Worm (Caenorhabditis elegans) whole organism, early embryonic: ENCODE data around the gene ZK1290.1.

ENCODE experiments used
- B0310.2 ChIP-seq: sonication (generic microtip); optimal IDR thresholded peaks from 2 replicates; lab custom pipeline; 2016; ENCODE audit warnings: mild to moderate bottlenecking, missing genetic modification characterization, missing compliant biosample characterization
- F13C5.2 ChIP-seq: sonication (generic microtip); optimal IDR thresholded peaks from 2 replicates; lab custom pipeline; 2017; ENCODE audit warnings: mild to moderate bottlenecking, missing genetic modification characterization, inconsistent platforms, missing compliant biosample characterization
- aly-1 ChIP-seq: sonication (generic microtip); optimal IDR thresholded peaks from 2 replicates; lab custom pipeline; 2016; ENCODE audit warnings: missing genetic modification characterization, missing compliant biosample characterization
- ama-1 ChIP-seq: fragments of 150-350 bp; optimal IDR thresholded peaks from 2 replicates; lab custom pipeline; 2014
- ceh-13 ChIP-seq: fragments of 200-800 bp; sonication (Bioruptor generic); optimal IDR thresholded peaks from 2 replicates; lab custom pipeline; 2018; ENCODE audit warnings: mild to moderate bottlenecking, missing genetic modification characterization, missing compliant biosample characterization
- ceh-36 ChIP-seq: sonication (generic microtip); optimal IDR thresholded peaks from 2 replicates; lab custom pipeline; 2016; ENCODE audit warnings: missing genetic modification characterization, inconsistent platforms, missing compliant biosample characterization
- ets-7 ChIP-seq: sonication (generic microtip); optimal IDR thresholded peaks from 2 replicates; lab custom pipeline; 2016; ENCODE audit warnings: missing genotype, missing genetic modification characterization, missing compliant biosample characterization
- flt-1 ChIP-seq: fragments of 200-800 bp; sonication (Bioruptor generic); IDR thresholded peaks from 2 replicates; pipeline ENCODE4 v1.3.6; 2022; ENCODE audit warnings: missing genetic modification characterization, missing compliant biosample characterization
- hmbx-1 ChIP-seq: sonication (generic microtip); optimal IDR thresholded peaks from 2 replicates; lab custom pipeline; 2016; ENCODE audit warnings: mild to moderate bottlenecking, missing genetic modification characterization, missing compliant biosample characterization
- hmg-4 ChIP-seq: fragments of 200-800 bp; sonication (Bioruptor generic); optimal IDR thresholded peaks from 2 replicates; lab custom pipeline; 2018; ENCODE audit warnings: mild to moderate bottlenecking, missing genetic modification characterization, missing compliant biosample characterization
- hnd-1 ChIP-seq: sonication (generic microtip); optimal IDR thresholded peaks from 2 replicates; lab custom pipeline; 2016; ENCODE audit warnings: missing genetic modification characterization, missing compliant biosample characterization
- pes-1 ChIP-seq: fragments of 200-800 bp; sonication (Bioruptor generic); IDR thresholded peaks from 2 replicates; pipeline ENCODE4 v1.3.6; 2022; ENCODE audit warnings: missing genetic modification reagents, missing genetic modification characterization, missing compliant biosample characterization
- scrt-1 ChIP-seq: fragments of 200-800 bp; sonication (Bioruptor generic); IDR thresholded peaks from 2 replicates; pipeline ENCODE4 v1.3.6; 2022; ENCODE audit warnings: missing genetic modification characterization, missing compliant biosample characterization
- sea-1 ChIP-seq: fragments of 200-800 bp; sonication (Bioruptor generic); conservative IDR thresholded peaks from 2 replicates; pipeline ENCODE4 v1.3.6; 2022; ENCODE audit warnings: missing genetic modification characterization, missing compliant biosample characterization
- tbx-11 ChIP-seq: fragments of 200-800 bp; sonication (Bioruptor generic); IDR thresholded peaks from 2 replicates; pipeline ENCODE4 v1.3.6; 2022; ENCODE audit warnings: missing genetic modification characterization, missing compliant biosample characterization
- tbx-37 ChIP-seq: fragments of 200-800 bp; sonication (Bioruptor generic); conservative IDR thresholded peaks from 2 replicates; pipeline ENCODE4 v1.3.6; 2022; ENCODE audit warnings: missing genetic modification reagents, missing genetic modification characterization, missing compliant biosample characterization
- tra-4 ChIP-seq: sonication (generic microtip); optimal IDR thresholded peaks from 2 replicates; lab custom pipeline; 2017; ENCODE audit warnings: missing genetic modification characterization, missing compliant biosample characterization

Gene ZK1290.1

ce11 chrII:7549035-7549434, 12.5 kb upstream of the ZK1290.1 start, which contains the start of gene tph-1:
tph-1 (plus strand) TSS chrII:7549335.
- TF ChIP-seq hmbx-1 (no peak), sea-1 (GFP tag; lab: Robert Waterston, UW) (no peak), ets-7 (tag; lab: Kevin White, UChicago) (no peak), ama-1 (lab: Kevin White, UChicago) (no peak), scrt-1 (no peak), ceh-13 (GFP tag; lab: Kevin White, UChicago) (no peak), hnd-1 (no peak), tra-4 (tag; lab: Kevin White, UChicago) (no peak), B0310.2 (tag; lab: Kevin White, UChicago) (no peak), pes-1 (GFP tag; lab: Robert Waterston, UW) (no peak), ceh-36 (tag; lab: Kevin White, UChicago) (no peak), aly-1 (tag; lab: Kevin White, UChicago) (no peak), tbx-37 (no peak), hmg-4 (GFP tag; lab: Kevin White, UChicago) (no peak), tbx-11 (no peak), F13C5.2 (tag; lab: Kevin White, UChicago) (no peak), flt-1 (GFP tag; lab: Robert Waterston, UW) (no peak)

- TF ChIP-seq ets-7 (tag; lab: Kevin White, UChicago) (no peak), tra-4 (tag; lab: Kevin White, UChicago) (no peak), pes-1 (GFP tag; lab: Robert Waterston, UW) (no peak), ama-1 (lab: Kevin White, UChicago) (no peak), ceh-13 (GFP tag; lab: Kevin White, UChicago) (no peak), flt-1 (GFP tag; lab: Robert Waterston, UW) (no peak), hmg-4 (GFP tag; lab: Kevin White, UChicago) (no peak), ceh-36 (tag; lab: Kevin White, UChicago) (no peak), F13C5.2 (tag; lab: Kevin White, UChicago) (no peak), scrt-1 (no peak)
These were observed 7.8 kb upstream of the ZK1290.1 start, which contains the start of gene ZK1290.10 for ce11 chrII:7553806-7554205. ZK1290.10 (minus strand) TSS chrII:7553906.

- TF ChIP-seq ceh-13 (GFP tag; lab: Kevin White, UChicago) (no peak), sea-1 (GFP tag; lab: Robert Waterston, UW) (no peak), flt-1 (GFP tag; lab: Robert Waterston, UW) (no peak), F13C5.2 (tag; lab: Kevin White, UChicago) (no peak), hnd-1 (no peak), ceh-36 (tag; lab: Kevin White, UChicago) (no peak), scrt-1 (no peak), B0310.2 (tag; lab: Kevin White, UChicago) (no peak), hmg-4 (GFP tag; lab: Kevin White, UChicago) (no peak), tbx-11 (no peak)
These were observed 6.8 kb upstream of the ZK1290.1 start for ce11 chrII:7554716-7555247.

- TF ChIP-seq tbx-11 (no peak), F13C5.2 (tag; lab: Kevin White, UChicago) (no peak), hmbx-1 (no peak), tra-4 (tag; lab: Kevin White, UChicago) (no peak), scrt-1 (no peak), ceh-36 (tag; lab: Kevin White, UChicago) (no peak), flt-1 (GFP tag; lab: Robert Waterston, UW) (no peak), sea-1 (GFP tag; lab: Robert Waterston, UW) (no peak)
These were observed 6.1 kb upstream of the ZK1290.1 start, which contains the start of gene ZK1290.14 for ce11 chrII:7555454-7555853. ZK1290.14 (minus strand) TSS chrII:7555592.

- no peak for TF ChIP-seq tbx-11
- no peak for TF ChIP-seq hnd-1
- TF ChIP-seq hmg-4 (GFP tag; lab: Kevin White, UChicago), result no peak
- TF ChIP-seq B0310.2 (tag; lab: Kevin White, UChicago), result no peak
- TF ChIP-seq ceh-13 (GFP tag; lab: Kevin White, UChicago), result no peak
- no peak for TF ChIP-seq scrt-1
- no peak for TF ChIP-seq flt-1 (GFP tag; lab: Robert Waterston, UW)
- no peak for TF ChIP-seq ceh-36 (tag; lab: Kevin White, UChicago)
- no peak for TF ChIP-seq tra-4 (tag; lab: Kevin White, UChicago)
- TF ChIP-seq tbx-37, result no peak
- TF ChIP-seq F13C5.2 (tag; lab: Kevin White, UChicago), result no peak
- TF ChIP-seq aly-1 (tag; lab: Kevin White, UChicago), result no peak
These were observed 3.6 kb upstream of the ZK1290.1 start for ce11 chrII:7557981-7558380.

ce11 chrII:7558864-7559263, 2.7 kb upstream of the ZK1290.1 start:
- TF ChIP-seq scrt-1, result no peak
- no peak for TF ChIP-seq ceh-36 (tag; lab: Kevin White, UChicago)
- no peak for TF ChIP-seq F13C5.2 (tag; lab: Kevin White, UChicago)
- no peak for TF ChIP-seq ets-7 (tag; lab: Kevin White, UChicago)

- no peak for TF ChIP-seq ceh-36 (tag; lab: Kevin White, UChicago)
- TF ChIP-seq flt-1 (GFP tag; lab: Robert Waterston, UW), result no peak
- TF ChIP-seq scrt-1, result no peak
- TF ChIP-seq ama-1 (lab: Kevin White, UChicago), result no peak
- no peak for TF ChIP-seq sea-1 (GFP tag; lab: Robert Waterston, UW)
These were observed 720 bp upstream of the ZK1290.1 start for ce11 chrII:7560844-7561243.

- TF ChIP-seq ceh-36 (tag; lab: Kevin White, UChicago) (no peak), hnd-1 (no peak), ceh-13 (GFP tag; lab: Kevin White, UChicago) (no peak), tbx-37 (no peak), aly-1 (tag; lab: Kevin White, UChicago) (no peak), hmbx-1 (no peak), scrt-1 (no peak), sea-1 (GFP tag; lab: Robert Waterston, UW) (no peak), ama-1 (lab: Kevin White, UChicago) (no peak), tbx-11 (no peak), ets-7 (tag; lab: Kevin White, UChicago) (no peak), B0310.2 (tag; lab: Kevin White, UChicago) (no peak), pes-1 (GFP tag; lab: Robert Waterston, UW) (no peak)
These were observed 1.1 kb downstream of the ZK1290.1 start for ce11 chrII:7562616-7563015.
